Fruit fly (Drosophila melanogaster) whole organism: ENCODE data around the gene Or85f.

Source experiments
- CG8478 ChIP-seq: fragments of >200 bp; optimal IDR thresholded peaks from 2 replicates; lab custom pipeline; 2018; ENCODE audit warnings: inconsistent platforms
- Dll ChIP-seq: fragments of >200 bp; optimal IDR thresholded peaks from 2 replicates; lab custom pipeline; 2017
- pan ChIP-seq: fragments of >200 bp; optimal IDR thresholded peaks from 2 replicates; lab custom pipeline; 2017
- psq ChIP-seq: fragments of >200 bp; optimal IDR thresholded peaks from 2 replicates; lab custom pipeline; 2017
- usp ChIP-seq: fragments of >200 bp; optimal IDR thresholded peaks from 2 replicates; lab custom pipeline; 2017; ENCODE audit warnings: missing biosample characterization, missing genetic modification characterization, mixed read lengths

DNA sequence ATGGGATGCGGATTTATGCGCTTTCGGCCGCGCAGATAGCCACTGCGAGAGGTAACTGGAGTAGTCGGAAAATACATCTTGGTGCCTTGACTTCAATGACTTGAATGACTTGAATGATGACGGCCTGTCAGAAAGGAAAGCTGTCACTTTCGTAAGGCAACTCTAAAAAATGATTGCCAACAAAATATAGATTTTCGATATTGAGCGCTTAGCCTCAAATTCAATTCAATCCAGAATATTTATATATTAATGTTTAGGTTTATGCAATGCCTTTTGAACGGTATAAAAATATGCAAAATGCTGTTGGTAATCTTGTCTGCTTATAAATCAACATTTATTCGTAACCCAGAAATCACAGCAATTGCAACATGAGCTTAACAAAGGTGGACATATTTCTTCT, 10.1 kb downstream of the Or85f start, which contains the start of gene CG44261:
- TF ChIP-seq CG8478 (lab: Kevin White, UChicago) = no peak
- TF ChIP-seq usp (GFP tag; lab: Kevin White, UChicago) = no peak
- no peak for TF ChIP-seq Dll
- no peak for TF ChIP-seq pan (lab: Kevin White, UChicago)
- no peak for TF ChIP-seq psq
